Fruit fly (Drosophila melanogaster): ENCODE data around the gene CG9886.

DNA sequence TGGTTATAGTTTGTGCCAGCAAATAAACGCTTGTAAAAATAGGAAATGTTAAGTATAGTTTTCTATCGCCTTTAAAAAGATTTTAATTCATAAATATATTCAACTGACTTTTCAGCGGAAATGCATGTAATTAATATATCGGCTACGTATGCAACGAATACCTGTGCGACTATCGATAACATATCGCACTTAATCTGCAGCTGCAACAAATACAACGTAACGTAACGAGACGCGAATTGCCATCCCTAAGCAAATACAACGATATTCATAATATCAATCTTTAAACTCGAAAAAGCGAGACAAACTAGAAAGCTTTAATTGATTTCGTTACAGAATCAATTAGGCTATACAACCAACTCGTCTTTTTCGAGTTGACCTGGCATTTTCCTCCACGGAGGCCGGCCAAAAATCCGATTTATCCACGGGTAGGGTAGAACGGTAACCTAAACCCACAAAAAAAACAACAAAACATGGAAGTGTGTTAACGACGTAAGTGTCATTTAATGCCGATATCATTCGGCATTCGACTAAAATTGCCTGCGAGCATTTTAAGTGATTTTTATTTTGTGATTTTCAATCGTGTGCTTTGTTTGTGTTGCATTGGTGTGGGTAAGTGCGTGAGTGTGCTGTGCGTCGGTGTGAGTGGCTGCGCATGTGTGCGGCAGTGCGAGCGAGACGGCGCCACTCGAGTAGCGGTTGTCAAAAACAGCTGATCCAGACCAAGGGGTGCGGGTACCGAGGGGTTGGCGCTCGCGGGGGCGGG is 44.8 kb upstream of the CG9886 start, which contains the start of gene Atxn7:
- TF ChIP-seq Myc (optimal IDR thresholded peaks at IDR 0.05) = no peak
- TF ChIP-seq psq (optimal IDR thresholded peaks at IDR 0.05) = no peak
- TF ChIP-seq h (optimal IDR thresholded peaks at IDR 0.05) = no peak
- no peak for TF ChIP-seq insv (optimal IDR thresholded peaks at IDR 0.05)
- no peak for TF ChIP-seq Sin3A (optimal IDR thresholded peaks at IDR 0.05)
